Fruit fly (Drosophila melanogaster) whole organism, embryonic: ENCODE measurements around the gene Mst98Cb.
A peak's percentile ranks its signal among the peaks of the same experiment; 100 is the strongest.

ENCODE experiments used
- Atf6 ChIP-seq: fragments of 200-800 bp; sonication (Bioruptor generic); IDR thresholded peaks from 2 replicates; pipeline ENCODE4 v1.3.6; 2022; ENCODE audit warnings: missing biosample characterization, missing genetic modification characterization
- BEAF-32 ChIP-seq: fragments of 200-800 bp; sonication (Bioruptor generic); optimal IDR thresholded peaks from 3 replicates; lab custom pipeline; 2017; ENCODE audit warnings: missing biosample characterization, missing genetic modification characterization, mild to moderate bottlenecking, moderate library complexity, missing genetic modification reagents
- CG10321 ChIP-seq: fragments of 200-800 bp; sonication (Bioruptor generic); IDR thresholded peaks from 2 replicates; pipeline ENCODE4 v1.3.6; 2022; ENCODE audit warnings: missing biosample characterization, missing genetic modification characterization
- CG10366 ChIP-seq: fragments of 200-800 bp; sonication (Bioruptor generic); IDR thresholded peaks from 2 replicates; pipeline ENCODE4 v1.3.6; 2022; ENCODE audit warnings: missing biosample characterization, missing genetic modification characterization
- CG10431 ChIP-seq: fragments of 200-800 bp; sonication (Bioruptor generic); optimal IDR thresholded peaks from 3 replicates; lab custom pipeline; 2018; ENCODE audit warnings: missing biosample characterization, mild to moderate bottlenecking, missing genetic modification characterization
- CG12219 ChIP-seq: fragments of 200-800 bp; sonication (Bioruptor generic); optimal IDR thresholded peaks from 3 replicates; lab custom pipeline; 2018; ENCODE audit warnings: missing biosample characterization, mild to moderate bottlenecking, missing genetic modification characterization
- CG14860 ChIP-seq: fragments of 200-800 bp; sonication (Bioruptor generic); IDR thresholded peaks from 3 replicates; pipeline ENCODE4 v1.3.6; 2022; ENCODE audit warnings: missing biosample characterization, missing genetic modification characterization; ENCODE audit not compliant: partially characterized antibody
- CG16815 ChIP-seq: fragments of 200-800 bp; sonication (Bioruptor generic); optimal IDR thresholded peaks from 3 replicates; lab custom pipeline; 2017; ENCODE audit warnings: missing biosample characterization, mild to moderate bottlenecking, missing genetic modification characterization
- CG1832 ChIP-seq: fragments of 200-800 bp; sonication (Bioruptor generic); optimal IDR thresholded peaks from 2 replicates; lab custom pipeline; 2017; ENCODE audit warnings: missing biosample characterization, mild to moderate bottlenecking, missing genetic modification characterization, inconsistent platforms
- CG2120 ChIP-seq: fragments of 200-800 bp; sonication (Bioruptor generic); optimal IDR thresholded peaks from 3 replicates; lab custom pipeline; 2016; ENCODE audit warnings: missing biosample characterization, missing genetic modification characterization
- CG2199 ChIP-seq: fragments of 200-800 bp; sonication (Bioruptor generic); IDR thresholded peaks from 3 replicates; pipeline ENCODE4 v1.3.6; 2022; ENCODE audit warnings: missing biosample characterization, missing genetic modification characterization
- CG31441 ChIP-seq: fragments of 200-800 bp; sonication (Bioruptor generic); IDR thresholded peaks from 2 replicates; pipeline ENCODE4 v1.3.6; 2022; ENCODE audit warnings: missing biosample characterization, missing genetic modification characterization
- CG6254 ChIP-seq: fragments of 200-800 bp; sonication (Bioruptor generic); optimal IDR thresholded peaks from 3 replicates; lab custom pipeline; 2017; ENCODE audit warnings: mild to moderate bottlenecking, missing biosample characterization, missing genetic modification reagents, missing genetic modification characterization
- CG6654 ChIP-seq: fragments of 200-800 bp; sonication (Bioruptor generic); optimal IDR thresholded peaks from 2 replicates; lab custom pipeline; 2017; ENCODE audit warnings: missing biosample characterization, mild to moderate bottlenecking, missing genetic modification characterization
- CG7357 ChIP-seq: fragments of 200-800 bp; sonication (Bioruptor generic); IDR thresholded peaks from 3 replicates; pipeline ENCODE4 v1.3.6; 2022; ENCODE audit warnings: missing biosample characterization, missing genetic modification characterization
- CG9727 ChIP-seq: fragments of 200-800 bp; sonication (Bioruptor generic); optimal IDR thresholded peaks from 3 replicates; lab custom pipeline; 2017; ENCODE audit warnings: missing biosample characterization, mild to moderate bottlenecking, missing genetic modification characterization
- CrebB ChIP-seq: fragments of 200-800 bp; sonication (Bioruptor generic); optimal IDR thresholded peaks from 3 replicates; lab custom pipeline; 2018; ENCODE audit warnings: missing biosample characterization, mild to moderate bottlenecking, missing genetic modification characterization
- Deaf1 ChIP-seq: fragments of 200-800 bp; optimal IDR thresholded peaks from 3 replicates; lab custom pipeline; 2019; ENCODE audit warnings: missing biosample characterization, mild to moderate bottlenecking, missing genetic modification characterization, moderate library complexity
- Dll ChIP-seq: fragments of 200-800 bp; sonication (Bioruptor generic); IDR thresholded peaks from 4 replicates; pipeline ENCODE4 v1.3.6; 2022; ENCODE audit warnings: missing biosample characterization, missing genetic modification characterization; ENCODE audit not compliant: partially characterized antibody
- Dp ChIP-seq: fragments of 200-800 bp; sonication (Bioruptor generic); optimal IDR thresholded peaks from 2 replicates; lab custom pipeline; 2018; ENCODE audit warnings: missing biosample characterization, mild to moderate bottlenecking, missing genetic modification characterization, moderate library complexity
- Dref ChIP-seq: fragments of 200-800 bp; sonication (Bioruptor generic); IDR thresholded peaks from 2 replicates; pipeline ENCODE4 v1.3.6; 2022; ENCODE audit warnings: missing biosample characterization, missing genetic modification characterization
- Eip74EF ChIP-seq, 2 experiments: fragments of 200-800 bp in 1 of 2; fragments of >200 bp in 1 of 2; sonication (Bioruptor generic) in 1 of 2; optimal IDR thresholded peaks; 2 replicates each; lab custom pipeline; 2017 to 2019; ENCODE audit warnings: missing biosample characterization in 2 of 2, missing genetic modification characterization in 2 of 2, mild to moderate bottlenecking in 1 of 2, moderate library complexity in 1 of 2
- HmgZ ChIP-seq: fragments of 200-800 bp; sonication (Bioruptor generic); optimal IDR thresholded peaks from 2 replicates; lab custom pipeline; 2018; ENCODE audit warnings: missing biosample characterization, mild to moderate bottlenecking, missing genetic modification characterization
- Hr39 ChIP-seq: fragments of >200 bp; optimal IDR thresholded peaks from 2 replicates; lab custom pipeline; 2017
- MESR4 ChIP-seq: fragments of 200-800 bp; sonication (Bioruptor generic); optimal IDR thresholded peaks from 2 replicates; lab custom pipeline; 2018; ENCODE audit warnings: missing biosample characterization, mild to moderate bottlenecking, missing genetic modification characterization, moderate library complexity
- Myb ChIP-seq: fragments of 200-800 bp; sonication (Bioruptor generic); optimal IDR thresholded peaks from 2 replicates; lab custom pipeline; 2016; ENCODE audit warnings: missing biosample characterization, missing genetic modification characterization
- NFAT ChIP-seq: fragments of 200-800 bp; sonication (Bioruptor generic); IDR thresholded peaks from 2 replicates; pipeline ENCODE4 v1.3.6; 2022; ENCODE audit warnings: missing biosample characterization, missing genetic modification characterization
- Neu2 ChIP-seq: fragments of 200-800 bp; sonication (Bioruptor generic); optimal IDR thresholded peaks from 3 replicates; lab custom pipeline; 2016; ENCODE audit warnings: missing biosample characterization, missing genetic modification characterization, borderline replicate concordance
- Pdp1 ChIP-seq, 2 experiments: fragments of 200-800 bp; sonication (Bioruptor generic); optimal IDR thresholded peaks; 3 replicates each; lab custom pipeline; 2016; ENCODE audit warnings: missing biosample characterization in 2 of 2, missing genetic modification characterization in 2 of 2, mild to moderate bottlenecking in 1 of 2, moderate library complexity in 1 of 2
- Taf1 ChIP-seq: fragments of 200-800 bp; sonication (Bioruptor generic); IDR thresholded peaks from 2 replicates; pipeline ENCODE4 v1.3.6; 2022; ENCODE audit warnings: missing biosample characterization, missing genetic modification characterization
- Trl ChIP-seq, 3 experiments: fragments of >200 bp in 2 of 3; fragments of 200-800 bp in 1 of 3; sonication (Bioruptor generic) in 1 of 3; optimal IDR thresholded peaks; 2 replicates in 1 of 3; 3 replicates in 2 of 3; lab custom pipeline; 2016 to 2017; ENCODE audit warnings: missing biosample characterization in 1 of 3, missing genetic modification characterization in 1 of 3
- YL-1 ChIP-seq: fragments of 200-800 bp; sonication (Bioruptor generic); optimal IDR thresholded peaks from 3 replicates; lab custom pipeline; 2017; ENCODE audit warnings: missing biosample characterization, mild to moderate bottlenecking, missing genetic modification characterization
- ash1 ChIP-seq: fragments of 200-800 bp; sonication (Bioruptor generic); optimal IDR thresholded peaks from 2 replicates; lab custom pipeline; 2018; ENCODE audit warnings: missing biosample characterization, mild to moderate bottlenecking, missing genetic modification characterization
- bigmax ChIP-seq: fragments of 200-800 bp; sonication (Bioruptor generic); optimal IDR thresholded peaks from 2 replicates; lab custom pipeline; 2018; ENCODE audit warnings: missing biosample characterization, mild to moderate bottlenecking, missing genetic modification characterization
- cg ChIP-seq: fragments of 200-800 bp; sonication (Bioruptor generic); optimal IDR thresholded peaks from 3 replicates; lab custom pipeline; 2019; ENCODE audit warnings: missing biosample characterization, mild to moderate bottlenecking, missing genetic modification characterization, moderate library complexity
- crc ChIP-seq: fragments of 200-800 bp; sonication (Bioruptor generic); optimal IDR thresholded peaks from 2 replicates; lab custom pipeline; 2016; ENCODE audit warnings: missing biosample characterization, missing genetic modification characterization
- da ChIP-seq: fragments of 200-800 bp; sonication (Bioruptor generic); optimal IDR thresholded peaks from 2 replicates; lab custom pipeline; 2016; ENCODE audit warnings: missing biosample characterization, missing genetic modification characterization
- dm ChIP-seq: fragments of 200-800 bp; sonication (Bioruptor generic); optimal IDR thresholded peaks from 3 replicates; lab custom pipeline; 2016; ENCODE audit warnings: missing biosample characterization, missing genetic modification characterization
- gcm ChIP-seq: fragments of 200-800 bp; sonication (Bioruptor generic); optimal IDR thresholded peaks from 2 replicates; lab custom pipeline; 2019; ENCODE audit warnings: missing biosample characterization, mild to moderate bottlenecking, missing genetic modification characterization, moderate library complexity
- grau ChIP-seq: fragments of 200-800 bp; optimal IDR thresholded peaks from 3 replicates; lab custom pipeline; 2019; ENCODE audit warnings: missing biosample characterization, mild to moderate bottlenecking, missing genetic modification characterization, moderate library complexity
- grn ChIP-seq: fragments of 200-800 bp; sonication (Bioruptor generic); optimal IDR thresholded peaks from 3 replicates; lab custom pipeline; 2017; ENCODE audit warnings: missing biosample characterization, missing genetic modification characterization
- gro ChIP-seq: fragments of 200-800 bp; sonication (Bioruptor generic); optimal IDR thresholded peaks from 2 replicates; lab custom pipeline; 2016; ENCODE audit warnings: missing biosample characterization, missing genetic modification characterization
- jumu ChIP-seq: fragments of 200-800 bp; sonication (Bioruptor generic); optimal IDR thresholded peaks from 3 replicates; lab custom pipeline; 2016; ENCODE audit warnings: missing biosample characterization, missing genetic modification characterization
- peb ChIP-seq: fragments of 200-800 bp; sonication (Bioruptor generic); IDR thresholded peaks from 2 replicates; pipeline ENCODE4 v1.3.6; 2022; ENCODE audit warnings: missing biosample characterization, missing genetic modification characterization
- stwl ChIP-seq: fragments of 200-800 bp; sonication (Bioruptor generic); optimal IDR thresholded peaks from 3 replicates; lab custom pipeline; 2018; ENCODE audit warnings: missing biosample characterization, mild to moderate bottlenecking, missing genetic modification characterization, moderate library complexity
- tna ChIP-seq: fragments of 200-800 bp; sonication (Bioruptor generic); IDR thresholded peaks from 2 replicates; pipeline ENCODE4 v1.3.6; 2022; ENCODE audit warnings: missing biosample characterization, missing genetic modification characterization; ENCODE audit not compliant: partially characterized antibody
- trh ChIP-seq: fragments of 200-800 bp; sonication (Bioruptor generic); optimal IDR thresholded peaks from 2 replicates; lab custom pipeline; 2016; ENCODE audit warnings: missing biosample characterization, missing genetic modification characterization
- wek ChIP-seq: fragments of 200-800 bp; sonication (Bioruptor generic); optimal IDR thresholded peaks from 3 replicates; lab custom pipeline; 2018; ENCODE audit warnings: missing biosample characterization, mild to moderate bottlenecking, missing genetic modification characterization, moderate library complexity

Gene Mst98Cb

DNA sequence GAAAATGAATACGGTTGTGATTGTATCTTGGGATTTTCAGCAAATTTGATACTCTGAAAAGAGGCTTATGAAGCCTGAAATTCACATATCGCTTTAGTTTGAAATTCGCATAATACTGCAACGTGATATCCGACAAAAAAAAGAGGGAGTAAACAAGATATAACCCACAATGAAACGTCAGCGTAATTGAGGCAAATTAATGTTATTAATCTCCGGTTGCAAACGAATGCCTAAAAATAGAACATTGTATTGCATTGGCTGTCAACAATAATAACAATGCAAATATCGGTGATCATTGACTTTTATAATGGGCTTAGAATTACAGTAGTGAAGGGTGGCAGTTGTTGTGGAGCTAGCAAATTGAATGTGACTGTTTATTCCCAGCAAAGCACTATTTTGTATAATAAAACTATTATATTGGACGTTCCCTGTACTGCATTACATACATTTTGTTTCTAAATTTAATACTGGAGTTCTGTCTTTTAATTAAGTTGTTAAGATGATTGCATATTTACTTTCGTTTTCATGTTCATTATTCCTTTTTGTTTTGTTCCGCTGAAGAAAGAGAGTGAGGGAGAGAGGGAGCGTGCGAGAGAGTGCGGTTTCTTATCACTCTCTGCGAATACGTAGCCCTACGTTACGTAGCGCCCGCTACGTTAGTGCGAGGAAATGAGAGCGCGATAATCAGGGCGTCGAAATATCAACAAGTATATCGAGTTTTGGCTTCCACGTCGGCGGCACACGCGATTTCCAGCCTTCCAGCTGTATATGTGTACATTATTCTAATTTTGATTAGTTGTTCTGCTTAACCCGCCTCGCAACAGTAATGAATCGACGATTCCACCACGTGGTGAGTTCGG is 37.9 kb downstream of the Mst98Cb start (continued):
- peak; percentile 39 for TF ChIP-seq cg (GFP tag; lab: Kevin White, UChicago)
- TF ChIP-seq Hr39 (lab: Kevin White, UChicago), result no peak
- TF ChIP-seq grau, result peak; percentile 60
- TF ChIP-seq jumu (GFP tag; lab: Kevin White, UChicago), result no peak
- peak; percentile 50; the same call in 1 of the 2 replicates for TF ChIP-seq tna (GFP tag; lab: Robert Waterston, UW)
- no peak for TF ChIP-seq Neu2 (GFP tag; lab: Kevin White, UChicago)
- TF ChIP-seq trh (GFP tag; lab: Kevin White, UChicago), result no peak
- peak; percentile 53 for TF ChIP-seq CrebB (tag; lab: Kevin White, UChicago)
- TF ChIP-seq gcm (GFP tag; lab: Kevin White, UChicago), result no peak
- peak; percentile 25 for TF ChIP-seq stwl (tag; lab: Kevin White, UChicago)
- TF ChIP-seq dm (GFP tag; lab: Kevin White, UChicago), result peak; percentile 77
- peak; percentile 25; the same call in 1 of the 2 replicates for TF ChIP-seq Atf6 (GFP tag; lab: Robert Waterston, UW)
- no peak for TF ChIP-seq CG7357 (GFP tag; lab: Robert Waterston, UW)
- TF ChIP-seq Trl (optimal IDR thresholded peaks at IDR 0.05; lab: Kevin White, UChicago), result peak; percentile 88 to 94
- no peak for TF ChIP-seq Trl (GFP tag; optimal IDR thresholded peaks at IDR 0.05; lab: Kevin White, UChicago)
- peak; percentile 62 for TF ChIP-seq CG1832
- no peak for TF ChIP-seq CG10431
- peak; percentile 6 for TF ChIP-seq gro (GFP tag; lab: Kevin White, UChicago)
- peak; percentile 52; the same call in 1 of the 4 replicates for TF ChIP-seq Dll (GFP tag; lab: Robert Waterston, UW)
- TF ChIP-seq BEAF-32 (GFP tag; lab: Kevin White, UChicago), result peak; percentile 10
- no peak for TF ChIP-seq crc (GFP tag; lab: Kevin White, UChicago)
- TF ChIP-seq grn, result peak; percentile 17
- peak; percentile 34 for TF ChIP-seq ash1 (GFP tag; lab: Kevin White, UChicago)
- TF ChIP-seq CG16815 (GFP tag; lab: Kevin White, UChicago), result no peak
- TF ChIP-seq Pdp1 (GFP tag; optimal IDR thresholded peaks at IDR 0.05; lab: Kevin White, UChicago), result peak in 1 of 2 experiments; percentile 50
- TF ChIP-seq Dp (GFP tag; lab: Kevin White, UChicago), result peak; percentile 33
- no peak for TF ChIP-seq NFAT (GFP tag; lab: Robert Waterston, UW)
- TF ChIP-seq da (GFP tag; lab: Kevin White, UChicago), result no peak
- TF ChIP-seq MESR4 (GFP tag; lab: Kevin White, UChicago), result no peak
- TF ChIP-seq Myb (GFP tag; lab: Kevin White, UChicago), result no peak
- no peak for TF ChIP-seq CG10366
- peak; percentile 7 for TF ChIP-seq Deaf1 (tag; lab: Kevin White, UChicago)
- peak; percentile 21 for TF ChIP-seq HmgZ
- TF ChIP-seq CG2120 (GFP tag; lab: Kevin White, UChicago), result peak; percentile 12
- TF ChIP-seq CG10321, result no peak
- TF ChIP-seq CG14860 (GFP tag; lab: Robert Waterston, UW), result no peak
- TF ChIP-seq Eip74EF (GFP tag; optimal IDR thresholded peaks at IDR 0.05; lab: Kevin White, UChicago), result peak in 1 of 2 experiments; percentile 42
- TF ChIP-seq CG2199 (GFP tag; lab: Robert Waterston, UW), result 0 out of 3 replicates have a peak, but pooled peaks have one; percentile 52
- no peak for TF ChIP-seq CG31441 (GFP tag; lab: Robert Waterston, UW)
- peak; percentile 48 for TF ChIP-seq CG9727
- TF ChIP-seq CG12219 (GFP tag; lab: Kevin White, UChicago), result peak; percentile 5
- no peak for TF ChIP-seq Taf1
- no peak for TF ChIP-seq CG6254 (GFP tag; lab: Kevin White, UChicago)
- TF ChIP-seq Dref (GFP tag; lab: Robert Waterston, UW), result 0 out of 2 replicates have a peak, but pooled peaks have one; percentile 21
- no peak for TF ChIP-seq CG6654 (GFP tag; lab: Kevin White, UChicago)
- TF ChIP-seq bigmax, result peak; percentile 44
- no peak for TF ChIP-seq wek
- TF ChIP-seq YL-1 (GFP tag; lab: Kevin White, UChicago), result peak; percentile 18
- TF ChIP-seq peb (GFP tag; lab: Robert Waterston, UW), result no peak
